Fruit fly (Drosophila melanogaster): ENCODE data around the gene CG13299.

CG13299 gene

dm6 chr3L:6267509-6267908 lies 35.3 kb upstream of the CG13299 start:
- TF ChIP-seq GATAd (GFP tag; optimal IDR thresholded peaks at IDR 0.05) (no peak), jim (GFP tag; optimal IDR thresholded peaks at IDR 0.05) (no peak), Hr78 (GFP tag; optimal IDR thresholded peaks at IDR 0.05) (no peak), rgr (GFP tag; optimal IDR thresholded peaks at IDR 0.05) (no peak), CG9705 (GFP tag; optimal IDR thresholded peaks at IDR 0.05) (no peak), usp (GFP tag; optimal IDR thresholded peaks at IDR 0.05) (no peak)

DNA sequence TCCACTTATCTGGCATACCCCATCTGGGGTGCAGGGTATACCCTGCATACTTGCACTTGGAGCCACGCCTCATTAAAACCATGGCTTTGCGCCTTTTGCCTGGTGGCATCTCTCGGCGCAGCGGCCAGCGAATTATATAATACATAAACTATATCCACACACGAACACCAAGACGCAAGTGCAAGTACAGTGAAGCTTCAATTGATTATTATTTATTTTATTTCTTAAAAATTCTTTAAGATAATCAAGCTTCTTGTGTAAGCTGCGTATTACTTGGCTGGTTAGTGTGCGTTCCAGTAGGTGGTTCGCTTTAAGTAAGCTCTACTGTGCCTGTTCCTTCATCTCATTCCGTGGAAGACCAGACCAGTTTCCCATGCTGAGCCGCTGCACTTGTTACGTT lies 34.2 kb upstream of the CG13299 start:
- TF ChIP-seq foxo (GFP tag; optimal IDR thresholded peaks at IDR 0.05) (peak in 1 of 2 experiments; percentile 53), Dfd (GFP tag; optimal IDR thresholded peaks at IDR 0.05) (no peak), CG9705 (GFP tag; optimal IDR thresholded peaks at IDR 0.05) (no peak), OdsH (GFP tag; optimal IDR thresholded peaks at IDR 0.05) (peak; percentile 53), Hnf4 (GFP tag; optimal IDR thresholded peaks at IDR 0.05) (peak; percentile 26), jim (GFP tag; optimal IDR thresholded peaks at IDR 0.05) (no peak), CrebA (GFP tag; optimal IDR thresholded peaks at IDR 0.05; ENCODE audit: borderline replicate concordance) (no peak), Abd-B (GFP tag; optimal IDR thresholded peaks at IDR 0.05) (no peak), dsf (GFP tag; optimal IDR thresholded peaks at IDR 0.05; ENCODE audit: borderline replicate concordance) (no peak), N (GFP tag; optimal IDR thresholded peaks at IDR 0.05) (no peak), sv (GFP tag; optimal IDR thresholded peaks at IDR 0.05) (no peak), Hr83 (GFP tag; optimal IDR thresholded peaks at IDR 0.05; ENCODE audit: poor library complexity, severe bottlenecking) (no peak), Vsx2 (GFP tag; optimal IDR thresholded peaks at IDR 0.05; ENCODE audit: partially characterized antibody) (no peak), Hr78 (GFP tag; optimal IDR thresholded peaks at IDR 0.05) (no peak), brk (GFP tag; optimal IDR thresholded peaks at IDR 0.05) (no peak), HLH106 (tag; optimal IDR thresholded peaks at IDR 0.05) (peak; percentile 39), rgr (GFP tag; optimal IDR thresholded peaks at IDR 0.05) (peak; percentile 48), Jra (GFP tag; optimal IDR thresholded peaks at IDR 0.05) (no peak), CG32264 (GFP tag; optimal IDR thresholded peaks at IDR 0.05) (peak; percentile 9), fru (GFP tag; optimal IDR thresholded peaks at IDR 0.05) (peak; percentile 41), GATAd (GFP tag; optimal IDR thresholded peaks at IDR 0.05) (no peak), ey (GFP tag; optimal IDR thresholded peaks at IDR 0.05) (peak; percentile 27), woc (GFP tag; optimal IDR thresholded peaks at IDR 0.05) (peak; percentile 44), Sp1 (GFP tag; optimal IDR thresholded peaks at IDR 0.05) (peak; percentile 17), h (GFP tag; optimal IDR thresholded peaks at IDR 0.05) (peak; percentile 66), Myc (optimal IDR thresholded peaks at IDR 0.05) (no peak), Mio (GFP tag; optimal IDR thresholded peaks at IDR 0.05) (no peak), Dif (GFP tag; optimal IDR thresholded peaks at IDR 0.05; ENCODE audit: partially characterized antibody) (no peak), Rel (GFP tag; optimal IDR thresholded peaks at IDR 0.05) (no peak), Rel (tag; optimal IDR thresholded peaks at IDR 0.05) (no peak), br (GFP tag; optimal IDR thresholded peaks at IDR 0.05) (peak; percentile 21), lola (GFP tag; optimal IDR thresholded peaks at IDR 0.05) (no peak), tai (GFP tag; optimal IDR thresholded peaks at IDR 0.05) (no peak), psq (GFP tag; optimal IDR thresholded peaks at IDR 0.05) (peak; percentile 24), usp (GFP tag; optimal IDR thresholded peaks at IDR 0.05) (no peak), pan (optimal IDR thresholded peaks at IDR 0.05) (no peak), dl (GFP tag; optimal IDR thresholded peaks at IDR 0.05; ENCODE audit: insufficient read depth in 1 of 2, partially characterized antibody in 2 of 2) (no peak), sage (GFP tag; optimal IDR thresholded peaks at IDR 0.05) (no peak), dmrt93B (GFP tag; optimal IDR thresholded peaks at IDR 0.05) (no peak)

All from whole organism, wandering third instar larva.